Worm (Caenorhabditis elegans) whole organism, L2 larva: ENCODE results near the gene etc-1.

Experiments
- blmp-1 ChIP-seq: sonication (generic microtip); optimal IDR thresholded peaks from 2 replicates; lab custom pipeline; 2017; ENCODE audit warnings: missing genetic modification characterization, mild to moderate bottlenecking, missing compliant biosample characterization, antibody characterized with exemption, moderate library complexity; ENCODE audit not compliant: insufficient read depth
- lin-39 ChIP-seq: fragments of 150-350 bp; optimal IDR thresholded peaks from 2 replicates; lab custom pipeline; 2014; ENCODE audit warnings: missing biosample characterization, missing genetic modification reagents, missing genetic modification characterization
- nhr-77 ChIP-seq: fragments of 150-350 bp; optimal IDR thresholded peaks from 2 replicates; lab custom pipeline; 2014; ENCODE audit warnings: missing biosample characterization, missing genetic modification characterization

- TF ChIP-seq blmp-1 (no peak), nhr-77 (tag; lab: Kevin White, UChicago) (no peak), lin-39 (tag; lab: Kevin White, UChicago) (no peak)
Observed at ce11 chrII:8675369-8675768, 10.7 kb downstream of the etc-1 start.
